Worm (Caenorhabditis elegans) whole organism, midembryonic: ENCODE data around the gene mig-2.

Experiments
- T22C8.4 ChIP-seq: fragments of 200-800 bp; sonication (Bioruptor generic); IDR thresholded peaks from 2 replicates; pipeline ENCODE4 v1.3.6; 2022; ENCODE audit warnings: missing genetic modification characterization, missing compliant biosample characterization
- cog-1 ChIP-seq: sonication (generic microtip); optimal IDR thresholded peaks from 2 replicates; lab custom pipeline; 2016; ENCODE audit warnings: missing genetic modification characterization, missing compliant biosample characterization
- flt-1 ChIP-seq: fragments of 200-800 bp; sonication (Bioruptor generic); IDR thresholded peaks from 2 replicates; pipeline ENCODE4 v1.3.6; 2022; ENCODE audit warnings: missing genetic modification characterization, missing compliant biosample characterization
- klf-2 ChIP-seq: fragments of 200-800 bp; sonication (Bioruptor generic); conservative IDR thresholded peaks from 2 replicates; pipeline ENCODE4 v1.3.6; 2022; ENCODE audit warnings: missing genetic modification reagents, missing genetic modification characterization, missing compliant biosample characterization
- med-1 ChIP-seq: sonication (generic microtip); optimal IDR thresholded peaks from 2 replicates; lab custom pipeline; 2017; ENCODE audit warnings: missing genetic modification characterization, mild to moderate bottlenecking, missing compliant biosample characterization, antibody characterized with exemption, missing genetic modification reagents; ENCODE audit not compliant: insufficient read depth
- ref-1 ChIP-seq: fragments of 200-800 bp; sonication (Bioruptor generic); conservative IDR thresholded peaks from 2 replicates; pipeline ENCODE4 v1.3.6; 2022; ENCODE audit warnings: missing genetic modification reagents, missing genetic modification characterization, missing compliant biosample characterization
- tab-1 ChIP-seq: fragments of 200-800 bp; sonication (Bioruptor generic); IDR thresholded peaks from 2 replicates; pipeline ENCODE4 v1.3.6; 2022; ENCODE audit warnings: missing genetic modification characterization, missing compliant biosample characterization
- ztf-23 ChIP-seq: fragments of 200-800 bp; sonication (Bioruptor generic); IDR thresholded peaks from 2 replicates; pipeline ENCODE4 v1.3.6; 2022; ENCODE audit warnings: missing genetic modification reagents, missing genetic modification characterization, missing compliant biosample characterization
- ztf-29 ChIP-seq: fragments of 200-800 bp; sonication (Bioruptor generic); IDR thresholded peaks from 2 replicates; pipeline ENCODE4 v1.3.6; 2022; ENCODE audit warnings: missing genetic modification reagents, missing genetic modification characterization, missing compliant biosample characterization

The mig-2 gene

ce11 chrX:11518415-11518814, 30.0 kb upstream of the mig-2 start:
- TF ChIP-seq T22C8.4, result no peak
- TF ChIP-seq klf-2 (GFP tag; lab: Robert Waterston, UW), result no peak
- no peak for TF ChIP-seq tab-1 (GFP tag; lab: Robert Waterston, UW)
- TF ChIP-seq ref-1, result no peak
- no peak for TF ChIP-seq med-1 (GFP tag; lab: Kevin White, UChicago)
- no peak for TF ChIP-seq cog-1 (tag; lab: Kevin White, UChicago)
- no peak for TF ChIP-seq flt-1
- no peak for TF ChIP-seq ztf-29
- TF ChIP-seq ztf-23 (GFP tag; lab: Robert Waterston, UW), result no peak

- TF ChIP-seq ztf-23 (GFP tag; lab: Robert Waterston, UW), result no peak
- no peak for TF ChIP-seq flt-1
- TF ChIP-seq med-1 (GFP tag; lab: Kevin White, UChicago), result no peak
- TF ChIP-seq ref-1, result no peak
- TF ChIP-seq cog-1 (tag; lab: Kevin White, UChicago), result no peak
- no peak for TF ChIP-seq tab-1 (GFP tag; lab: Robert Waterston, UW)
- TF ChIP-seq T22C8.4, result no peak
- TF ChIP-seq klf-2 (GFP tag; lab: Robert Waterston, UW), result no peak
- TF ChIP-seq ztf-29, result no peak
Measured at ce11 chrX:11519016-11519509, 29.3 kb upstream of the mig-2 start, which contains the start of gene hpo-34. Gene hpo-34, minus strand, starts transcription at chrX:11519066.

ce11 chrX:11522058-11522757, 26.2 kb upstream of the mig-2 start, which contains the start of gene sdc-2:
Gene sdc-2, plus strand, starts transcription at chrX:11522707.
- peak; percentile 59 for TF ChIP-seq cog-1 (tag; lab: Kevin White, UChicago)
- TF ChIP-seq flt-1, result 0 out of 2 replicates have a peak, but pooled peaks have one; percentile 7
- TF ChIP-seq ztf-23 (GFP tag; lab: Robert Waterston, UW), result no peak
- TF ChIP-seq klf-2 (GFP tag; lab: Robert Waterston, UW), result no peak
- TF ChIP-seq tab-1 (GFP tag; lab: Robert Waterston, UW), result no peak
- no peak for TF ChIP-seq T22C8.4
- TF ChIP-seq med-1 (GFP tag; lab: Kevin White, UChicago), result no peak
- no peak for TF ChIP-seq ztf-29
- TF ChIP-seq ref-1, result no peak

- TF ChIP-seq ztf-23 (GFP tag; lab: Robert Waterston, UW) (no peak), ref-1 (no peak), flt-1 (no peak), cog-1 (tag; lab: Kevin White, UChicago) (no peak), tab-1 (GFP tag; lab: Robert Waterston, UW) (no peak), ztf-29 (no peak), klf-2 (GFP tag; lab: Robert Waterston, UW) (no peak), med-1 (GFP tag; lab: Kevin White, UChicago) (no peak), T22C8.4 (no peak)
Measured at ce11 chrX:11523704-11524103, 24.7 kb upstream of the mig-2 start.

ce11 chrX:11533543-11534003, 14.8 kb upstream of the mig-2 start, which contains the start of gene C35C5.8:
Gene C35C5.8, plus strand, starts transcription at chrX:11533593.
- TF ChIP-seq ref-1 (no peak), tab-1 (GFP tag; lab: Robert Waterston, UW) (no peak), cog-1 (tag; lab: Kevin White, UChicago) (no peak), T22C8.4 (no peak), ztf-29 (no peak)

- TF ChIP-seq tab-1 (GFP tag; lab: Robert Waterston, UW), result no peak
- no peak for TF ChIP-seq T22C8.4
- no peak for TF ChIP-seq flt-1
- TF ChIP-seq ref-1, result no peak
- no peak for TF ChIP-seq cog-1 (tag; lab: Kevin White, UChicago)
- no peak for TF ChIP-seq ztf-23 (GFP tag; lab: Robert Waterston, UW)
- no peak for TF ChIP-seq med-1 (GFP tag; lab: Kevin White, UChicago)
- no peak for TF ChIP-seq ztf-29
- no peak for TF ChIP-seq klf-2 (GFP tag; lab: Robert Waterston, UW)
Measured at ce11 chrX:11534443-11534842, 14.0 kb upstream of the mig-2 start.

ce11 chrX:11536408-11536807, 12.0 kb upstream of the mig-2 start, which contains the start of gene C35C5.9:
Gene C35C5.9, plus strand, starts transcription at chrX:11536568.
- TF ChIP-seq tab-1 (GFP tag; lab: Robert Waterston, UW), result no peak
- no peak for TF ChIP-seq ztf-29
- no peak for TF ChIP-seq klf-2 (GFP tag; lab: Robert Waterston, UW)
- TF ChIP-seq ztf-23 (GFP tag; lab: Robert Waterston, UW), result no peak
- no peak for TF ChIP-seq flt-1
- no peak for TF ChIP-seq ref-1
- no peak for TF ChIP-seq T22C8.4
- no peak for TF ChIP-seq med-1 (GFP tag; lab: Kevin White, UChicago)
- TF ChIP-seq cog-1 (tag; lab: Kevin White, UChicago), result no peak

- TF ChIP-seq klf-2 (GFP tag; lab: Robert Waterston, UW) (no peak), ztf-23 (GFP tag; lab: Robert Waterston, UW) (no peak), ztf-29 (no peak), flt-1 (no peak), med-1 (GFP tag; lab: Kevin White, UChicago) (no peak), cog-1 (tag; lab: Kevin White, UChicago) (no peak), T22C8.4 (no peak), tab-1 (GFP tag; lab: Robert Waterston, UW) (no peak), ref-1 (no peak)
Measured at ce11 chrX:11537240-11537764, 11.1 kb upstream of the mig-2 start, which contains the start of gene gcp-2.2. Gene gcp-2.2, plus strand, starts transcription at chrX:11537714.

ce11 chrX:11541690-11542089, 6.7 kb upstream of the mig-2 start:
- TF ChIP-seq flt-1, result no peak
- no peak for TF ChIP-seq ztf-29
- no peak for TF ChIP-seq ref-1
- no peak for TF ChIP-seq klf-2 (GFP tag; lab: Robert Waterston, UW)
- no peak for TF ChIP-seq med-1 (GFP tag; lab: Kevin White, UChicago)
- no peak for TF ChIP-seq cog-1 (tag; lab: Kevin White, UChicago)
- no peak for TF ChIP-seq T22C8.4
- TF ChIP-seq tab-1 (GFP tag; lab: Robert Waterston, UW), result no peak
